Fruit fly (Drosophila melanogaster) whole organism, embryonic: Measurements from ENCODE around the gene HP1e.

Source experiments
- Atf6 ChIP-seq: fragments of 200-800 bp; sonication (Bioruptor generic); IDR thresholded peaks from 2 replicates; pipeline ENCODE4 v1.3.6; 2022; ENCODE audit warnings: missing biosample characterization, missing genetic modification characterization
- CG11695 ChIP-seq: fragments of 200-800 bp; sonication (Bioruptor generic); IDR thresholded peaks from 3 replicates; pipeline ENCODE4 v1.3.6; 2022; ENCODE audit warnings: missing biosample characterization, missing genetic modification characterization
- CG13624 ChIP-seq: fragments of 200-800 bp; sonication (Bioruptor generic); optimal IDR thresholded peaks from 2 replicates; lab custom pipeline; 2016; ENCODE audit warnings: missing biosample characterization, missing genetic modification characterization
- CG13894 ChIP-seq: fragments of 200-800 bp; sonication (Bioruptor generic); optimal IDR thresholded peaks from 3 replicates; lab custom pipeline; 2018; ENCODE audit warnings: missing biosample characterization, mild to moderate bottlenecking, missing genetic modification characterization, moderate library complexity
- CG14441 ChIP-seq: fragments of 200-800 bp; sonication (Bioruptor generic); IDR thresholded peaks from 2 replicates; pipeline ENCODE4 v1.3.6; 2022; ENCODE audit warnings: missing biosample characterization, missing genetic modification characterization
- CG14965 ChIP-seq: fragments of 200-800 bp; sonication (Bioruptor generic); optimal IDR thresholded peaks from 2 replicates; lab custom pipeline; 2016; ENCODE audit warnings: missing biosample characterization, missing genetic modification characterization, borderline replicate concordance
- CG17829 ChIP-seq: fragments of 200-800 bp; optimal IDR thresholded peaks from 2 replicates; lab custom pipeline; 2019; ENCODE audit warnings: missing biosample characterization, mild to moderate bottlenecking, missing genetic modification characterization, moderate library complexity
- CG18599 ChIP-seq: fragments of 200-800 bp; sonication (Bioruptor generic); optimal IDR thresholded peaks from 3 replicates; lab custom pipeline; 2017; ENCODE audit warnings: missing biosample characterization, missing genetic modification characterization, mild to moderate bottlenecking, moderate library complexity, missing genetic modification reagents
- CG2129 ChIP-seq: fragments of 200-800 bp; sonication (Bioruptor generic); IDR thresholded peaks from 2 replicates; pipeline ENCODE4 v1.3.6; 2022; ENCODE audit warnings: missing biosample characterization, missing genetic modification characterization; ENCODE audit not compliant: partially characterized antibody
- CG2199 ChIP-seq: fragments of 200-800 bp; sonication (Bioruptor generic); IDR thresholded peaks from 3 replicates; pipeline ENCODE4 v1.3.6; 2022; ENCODE audit warnings: missing biosample characterization, missing genetic modification characterization
- CG32532 ChIP-seq: fragments of 200-800 bp; sonication (Bioruptor generic); IDR thresholded peaks from 2 replicates; pipeline ENCODE4 v1.3.6; 2022; ENCODE audit warnings: missing biosample characterization, missing genetic modification characterization
- CG3281 ChIP-seq: fragments of 200-800 bp; sonication (Bioruptor generic); optimal IDR thresholded peaks from 3 replicates; lab custom pipeline; 2017; ENCODE audit warnings: missing biosample characterization, mild to moderate bottlenecking, missing genetic modification characterization
- CG34376 ChIP-seq: fragments of 200-800 bp; sonication (Bioruptor generic); optimal IDR thresholded peaks from 2 replicates; lab custom pipeline; 2018; ENCODE audit warnings: missing biosample characterization, mild to moderate bottlenecking, missing genetic modification characterization
- CG43689 ChIP-seq: fragments of 200-800 bp; sonication (Bioruptor generic); IDR thresholded peaks from 2 replicates; pipeline ENCODE4 v1.3.6; 2022; ENCODE audit warnings: missing biosample characterization, missing genetic modification characterization
- CG7928 ChIP-seq: fragments of 200-800 bp; sonication (Bioruptor generic); optimal IDR thresholded peaks from 2 replicates; lab custom pipeline; 2017; ENCODE audit warnings: missing biosample characterization, mild to moderate bottlenecking, missing genetic modification characterization
- CG7987 ChIP-seq: fragments of 200-800 bp; sonication (Bioruptor generic); optimal IDR thresholded peaks from 2 replicates; lab custom pipeline; 2018; ENCODE audit warnings: missing biosample characterization, mild to moderate bottlenecking, missing genetic modification characterization, moderate library complexity
- CG8478 ChIP-seq: fragments of >200 bp; optimal IDR thresholded peaks from 2 replicates; lab custom pipeline; 2018
- CG8924 ChIP-seq: fragments of 200-800 bp; optimal IDR thresholded peaks from 3 replicates; lab custom pipeline; 2019; ENCODE audit warnings: missing biosample characterization, mild to moderate bottlenecking, missing genetic modification characterization, moderate library complexity
- CoRest ChIP-seq: fragments of 200-800 bp; sonication (Bioruptor generic); optimal IDR thresholded peaks from 3 replicates; lab custom pipeline; 2018; ENCODE audit warnings: missing biosample characterization, mild to moderate bottlenecking, missing genetic modification characterization, moderate library complexity
- Dad ChIP-seq: fragments of 200-800 bp; sonication (Bioruptor generic); optimal IDR thresholded peaks from 3 replicates; lab custom pipeline; 2016; ENCODE audit warnings: missing biosample characterization, missing genetic modification characterization
- E2f2 ChIP-seq: fragments of 200-800 bp; sonication (Bioruptor generic); IDR thresholded peaks from 2 replicates; pipeline ENCODE4 v1.3.6; 2022; ENCODE audit warnings: missing biosample characterization, missing genetic modification characterization
- Ets97D ChIP-seq: fragments of 200-800 bp; sonication (Bioruptor generic); optimal IDR thresholded peaks from 3 replicates; lab custom pipeline; 2016; ENCODE audit warnings: missing biosample characterization, missing genetic modification characterization
- Hr78 ChIP-seq, 2 experiments: fragments of 200-800 bp in 1 of 2; fragments of >200 bp in 1 of 2; sonication (Bioruptor generic) in 1 of 2; optimal IDR thresholded peaks; 2 replicates each; lab custom pipeline; 2017 to 2019; ENCODE audit warnings: missing biosample characterization in 2 of 2, missing genetic modification characterization in 2 of 2, mild to moderate bottlenecking in 1 of 2, moderate library complexity in 1 of 2
- Meics ChIP-seq: fragments of 200-800 bp; sonication (Bioruptor generic); optimal IDR thresholded peaks from 2 replicates; lab custom pipeline; 2017; ENCODE audit warnings: missing biosample characterization, mild to moderate bottlenecking, missing genetic modification characterization
- Pdp1 ChIP-seq, 2 experiments: fragments of 200-800 bp; sonication (Bioruptor generic); optimal IDR thresholded peaks; 3 replicates each; lab custom pipeline; 2016; ENCODE audit warnings: missing biosample characterization in 2 of 2, missing genetic modification characterization in 2 of 2, mild to moderate bottlenecking in 1 of 2, moderate library complexity in 1 of 2
- ac ChIP-seq: fragments of 200-800 bp; sonication (Bioruptor generic); optimal IDR thresholded peaks from 3 replicates; lab custom pipeline; 2017; ENCODE audit warnings: missing biosample characterization, mild to moderate bottlenecking, missing genetic modification characterization
- cg ChIP-seq: fragments of 200-800 bp; sonication (Bioruptor generic); optimal IDR thresholded peaks from 3 replicates; lab custom pipeline; 2019; ENCODE audit warnings: missing biosample characterization, mild to moderate bottlenecking, missing genetic modification characterization, moderate library complexity
- cwo ChIP-seq: fragments of 200-800 bp; sonication (Bioruptor generic); optimal IDR thresholded peaks from 3 replicates; lab custom pipeline; 2017; ENCODE audit warnings: missing biosample characterization, missing genetic modification characterization, mild to moderate bottlenecking, moderate library complexity, missing genetic modification reagents
- da ChIP-seq: fragments of 200-800 bp; sonication (Bioruptor generic); optimal IDR thresholded peaks from 2 replicates; lab custom pipeline; 2016; ENCODE audit warnings: missing biosample characterization, missing genetic modification characterization
- eve ChIP-seq, 2 experiments: fragments of >200 bp; optimal IDR thresholded peaks; 2 replicates each; lab custom pipeline; 2017; ENCODE audit warnings: missing biosample characterization in 2 of 2, missing genetic modification characterization in 2 of 2
- exex ChIP-seq: fragments of 200-800 bp; sonication (Bioruptor generic); optimal IDR thresholded peaks from 4 replicates; lab custom pipeline; 2018; ENCODE audit warnings: missing biosample characterization, mild to moderate bottlenecking, missing genetic modification characterization, moderate library complexity
- ftz-f1 ChIP-seq: fragments of 200-800 bp; sonication (Bioruptor generic); optimal IDR thresholded peaks from 2 replicates; lab custom pipeline; 2016; ENCODE audit warnings: missing biosample characterization, missing genetic modification characterization
- gro ChIP-seq: fragments of 200-800 bp; sonication (Bioruptor generic); optimal IDR thresholded peaks from 2 replicates; lab custom pipeline; 2016; ENCODE audit warnings: missing biosample characterization, missing genetic modification characterization
- kay ChIP-seq: fragments of 200-800 bp; sonication (Bioruptor generic); optimal IDR thresholded peaks from 2 replicates; lab custom pipeline; 2016; ENCODE audit warnings: missing biosample characterization, missing genetic modification characterization
- nerfin-1 ChIP-seq: fragments of 200-800 bp; sonication (Bioruptor generic); optimal IDR thresholded peaks from 3 replicates; lab custom pipeline; 2019; ENCODE audit warnings: missing biosample characterization, mild to moderate bottlenecking, missing genetic modification characterization, moderate library complexity
- pfk ChIP-seq: fragments of 200-800 bp; sonication (Bioruptor generic); optimal IDR thresholded peaks from 2 replicates; lab custom pipeline; 2018; ENCODE audit warnings: missing biosample characterization, mild to moderate bottlenecking, missing genetic modification characterization, moderate library complexity
- pnt ChIP-seq: fragments of 200-800 bp; sonication (Bioruptor generic); optimal IDR thresholded peaks from 3 replicates; lab custom pipeline; 2016; ENCODE audit warnings: missing biosample characterization, missing genetic modification characterization
- sd ChIP-seq: fragments of 200-800 bp; sonication (Bioruptor generic); optimal IDR thresholded peaks from 3 replicates; lab custom pipeline; 2018; ENCODE audit warnings: missing biosample characterization, mild to moderate bottlenecking, missing genetic modification characterization, moderate library complexity
- sens ChIP-seq: fragments of 200-800 bp; sonication (Bioruptor generic); peaks from one replicate; lab custom pipeline; 2016; ENCODE audit warnings: missing biosample characterization, missing genetic modification characterization
- so ChIP-seq: fragments of 200-800 bp; sonication (Bioruptor generic); IDR thresholded peaks from 3 replicates; pipeline ENCODE4 v1.3.6; 2022; ENCODE audit warnings: missing biosample characterization, missing genetic modification characterization
- sob ChIP-seq: fragments of 200-800 bp; sonication (Bioruptor generic); IDR thresholded peaks from 2 replicates; pipeline ENCODE4 v1.3.6; 2022; ENCODE audit warnings: missing biosample characterization, missing genetic modification characterization
- sug ChIP-seq: fragments of 200-800 bp; optimal IDR thresholded peaks from 2 replicates; lab custom pipeline; 2019; ENCODE audit warnings: missing biosample characterization, mild to moderate bottlenecking, missing genetic modification characterization, moderate library complexity
- usp ChIP-seq: fragments of >200 bp; optimal IDR thresholded peaks from 2 replicates; lab custom pipeline; 2017; ENCODE audit warnings: missing biosample characterization, missing genetic modification characterization
- wek ChIP-seq: fragments of 200-800 bp; sonication (Bioruptor generic); optimal IDR thresholded peaks from 3 replicates; lab custom pipeline; 2018; ENCODE audit warnings: missing biosample characterization, mild to moderate bottlenecking, missing genetic modification characterization, moderate library complexity
- z ChIP-seq: fragments of 200-800 bp; sonication (Bioruptor generic); IDR thresholded peaks from 3 replicates; pipeline ENCODE4 v1.3.6; 2022; ENCODE audit warnings: missing biosample characterization, missing genetic modification characterization

Gene HP1e

DNA sequence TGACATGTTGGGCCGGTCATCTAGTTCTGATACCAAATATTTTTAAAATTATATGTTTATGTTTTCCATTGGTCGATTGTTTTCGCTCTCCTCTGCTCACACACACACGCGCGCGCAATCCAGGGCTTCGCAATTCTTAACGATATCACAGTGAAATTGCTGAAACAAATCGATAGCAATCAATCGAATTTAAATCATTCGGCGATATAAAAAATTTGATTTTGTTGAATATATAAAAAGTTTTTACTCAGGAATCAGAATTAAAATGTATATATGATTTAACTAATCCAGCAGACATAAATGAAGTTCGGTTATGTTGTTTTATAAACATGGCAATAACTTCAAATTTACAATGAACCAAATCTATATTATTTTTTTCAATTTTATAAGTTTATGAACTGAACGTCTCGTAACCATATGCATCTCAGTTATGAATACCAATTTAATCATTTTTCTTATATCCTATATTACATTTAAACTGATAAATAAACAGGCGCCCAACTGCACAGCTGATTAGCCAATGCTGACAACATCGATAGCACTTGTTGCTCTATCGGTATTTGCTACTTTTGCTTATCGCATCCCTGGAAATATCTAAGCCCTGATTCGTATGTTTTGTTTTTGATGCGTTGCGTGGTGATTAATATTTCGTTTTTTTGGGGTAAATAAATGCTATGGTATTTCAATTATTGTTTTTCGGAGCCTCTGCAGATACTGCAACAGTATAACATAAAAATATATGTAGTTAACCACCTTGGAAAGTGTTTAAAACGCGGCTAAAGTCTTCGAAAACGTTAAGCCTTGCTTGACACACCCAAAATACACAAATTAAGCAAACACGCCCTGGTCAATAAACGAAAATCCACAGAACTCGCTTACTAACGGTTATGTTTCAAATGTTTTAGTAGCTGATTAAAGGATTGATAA lies 13.3 kb downstream of the HP1e start, which contains the start of the genes Aduk and pasi2 (continued):
- TF ChIP-seq CG13624: no peak
- peak; percentile 55 for TF ChIP-seq CG17829
- TF ChIP-seq Dad (GFP tag; lab: Kevin White, UChicago): no peak
- TF ChIP-seq CG8924: peak; percentile 13

DNA sequence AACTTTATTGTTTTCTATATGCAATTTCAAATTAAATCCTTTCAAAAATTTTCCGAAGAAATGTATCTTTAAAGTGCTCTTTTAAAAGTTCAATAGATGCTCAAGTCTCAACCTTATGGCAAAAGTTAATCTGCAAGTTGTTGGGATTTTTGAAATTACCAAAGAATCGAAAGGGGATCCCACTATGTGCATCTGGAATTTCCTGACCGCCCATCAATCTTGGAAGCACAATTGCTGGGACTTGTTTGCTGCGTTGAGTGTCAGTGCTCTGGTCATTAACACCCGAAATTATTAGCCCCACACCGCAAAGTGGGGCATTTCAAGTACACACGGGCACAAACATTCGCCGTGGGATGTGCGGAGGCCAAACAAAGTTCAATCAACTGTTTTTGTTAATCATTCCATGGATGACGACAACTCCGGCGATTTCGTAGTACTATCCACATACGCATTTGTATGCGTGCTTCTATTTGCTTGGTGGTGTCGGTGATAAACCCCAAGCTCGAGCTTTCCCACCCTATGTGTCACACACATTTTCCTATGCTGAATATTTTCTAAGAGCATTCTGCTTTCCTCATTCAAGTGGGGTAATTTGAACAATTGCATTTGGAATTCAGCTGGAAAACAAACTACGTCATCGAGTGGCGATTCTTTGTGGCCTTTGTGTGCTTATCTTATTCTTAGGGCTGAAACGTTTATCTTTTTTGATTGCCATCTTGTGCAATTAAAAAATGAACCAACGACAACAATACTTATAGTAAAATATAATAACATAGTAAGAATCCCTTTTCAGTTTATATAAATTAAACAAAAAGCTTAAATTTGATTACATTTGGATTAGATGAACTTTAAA lies 16.1 kb downstream of the HP1e start:
- TF ChIP-seq CG14441 (GFP tag; lab: Robert Waterston, UW): peak; percentile 40; the same call in 1 of the 2 replicates
- no peak for TF ChIP-seq da
- TF ChIP-seq pnt (GFP tag; lab: Kevin White, UChicago): no peak
- TF ChIP-seq CG34376: peak; percentile 62
- TF ChIP-seq wek (GFP tag; lab: Kevin White, UChicago): peak; percentile 25
- peak; percentile 51 for TF ChIP-seq CG7987 (GFP tag; lab: Kevin White, UChicago)
- TF ChIP-seq CG2129 (GFP tag; lab: Robert Waterston, UW): no peak
- TF ChIP-seq so (GFP tag; lab: Robert Waterston, UW): 0 out of 3 replicates have a peak, but pooled peaks have one; percentile 43
- TF ChIP-seq gro (GFP tag; lab: Kevin White, UChicago): no peak
- no peak for TF ChIP-seq Meics (GFP tag; lab: Kevin White, UChicago)
- TF ChIP-seq ac (GFP tag; lab: Kevin White, UChicago): no peak
- TF ChIP-seq CG13624: no peak
- peak; percentile 36; the same call in 1 of the 2 replicates for TF ChIP-seq CG32532 (GFP tag; lab: Robert Waterston, UW)
- TF ChIP-seq sens (GFP tag; lab: Kevin White, UChicago): peak; percentile 58
- peak; percentile 9 for TF ChIP-seq pfk (GFP tag; lab: Kevin White, UChicago)
- peak; percentile 21 for TF ChIP-seq nerfin-1 (tag; lab: Kevin White, UChicago)
- no peak for TF ChIP-seq CG43689 (GFP tag; lab: Robert Waterston, UW)
- no peak for TF ChIP-seq z (GFP tag; lab: Robert Waterston, UW)
- TF ChIP-seq CG18599 (GFP tag; lab: Kevin White, UChicago): no peak
- peak in 1 of 2 experiments; percentile 9 for TF ChIP-seq Pdp1 (GFP tag; optimal IDR thresholded peaks at IDR 0.05; lab: Kevin White, UChicago)
- peak; percentile 77 for TF ChIP-seq ftz-f1
- no peak for TF ChIP-seq CG8478 (lab: Kevin White, UChicago)
- TF ChIP-seq CG13894 (tag; lab: Kevin White, UChicago): peak; percentile 56
- TF ChIP-seq Ets97D: no peak
- TF ChIP-seq Atf6: peak; percentile 37; the same call in 1 of the 2 replicates
- TF ChIP-seq CG2199 (GFP tag; lab: Robert Waterston, UW): peak; percentile 49; the same call in 1 of the 3 replicates
- peak in 1 of 2 experiments; percentile 21 for TF ChIP-seq Hr78 (GFP tag; optimal IDR thresholded peaks at IDR 0.05; lab: Kevin White, UChicago)
- peak; percentile 59 for TF ChIP-seq sug (tag; lab: Kevin White, UChicago)
- peak; percentile 42 for TF ChIP-seq cg (GFP tag; lab: Kevin White, UChicago)
- TF ChIP-seq CG3281 (GFP tag; lab: Kevin White, UChicago): peak; percentile 29
- peak; percentile 16 for TF ChIP-seq kay (GFP tag; lab: Kevin White, UChicago)
- TF ChIP-seq sob: no peak
- peak in 1 of 2 experiments; percentile 68 for TF ChIP-seq eve (GFP tag; optimal IDR thresholded peaks at IDR 0.05; lab: Kevin White, UChicago)
- TF ChIP-seq cwo (GFP tag; lab: Kevin White, UChicago): peak; percentile 4
- TF ChIP-seq exex (tag; lab: Kevin White, UChicago): peak; percentile 39
- 0 out of 2 replicates have a peak, but pooled peaks have one; percentile 8 for TF ChIP-seq E2f2
- no peak for TF ChIP-seq CG11695 (GFP tag; lab: Robert Waterston, UW)
- peak; percentile 58 for TF ChIP-seq sd (tag; lab: Kevin White, UChicago)
- TF ChIP-seq CoRest: no peak
- TF ChIP-seq usp (GFP tag; lab: Kevin White, UChicago): no peak
- TF ChIP-seq CG7928 (GFP tag; lab: Kevin White, UChicago): no peak
- no peak for TF ChIP-seq CG14965 (GFP tag; lab: Kevin White, UChicago)
